Worm (Caenorhabditis elegans) whole organism, L1 larva: ENCODE results near the gene B0554.4.

ENCODE experiments used
- ama-1 ChIP-seq: fragments of 150-350 bp; optimal IDR thresholded peaks from 2 replicates; lab custom pipeline; 2014
- ceh-88 ChIP-seq: fragments of 200-800 bp; sonication (Bioruptor generic); IDR thresholded peaks from 2 replicates; pipeline ENCODE4 v1.3.6; 2022; ENCODE audit warnings: missing genetic modification characterization, missing compliant biosample characterization
- ceh-90 ChIP-seq: sonication (generic microtip); optimal IDR thresholded peaks from 2 replicates; lab custom pipeline; 2016; ENCODE audit warnings: missing genetic modification characterization, missing compliant biosample characterization
- jun-1 ChIP-seq: fragments of 150-350 bp; optimal IDR thresholded peaks from 2 replicates; lab custom pipeline; 2014; ENCODE audit warnings: missing biosample characterization, missing genetic modification reagents, missing genetic modification characterization
- nhr-11 ChIP-seq: fragments of 150-350 bp; optimal IDR thresholded peaks from 2 replicates; lab custom pipeline; 2014; ENCODE audit warnings: missing biosample characterization, missing genetic modification characterization
- nhr-237 ChIP-seq: fragments of 150-350 bp; optimal IDR thresholded peaks from 2 replicates; lab custom pipeline; 2014; ENCODE audit warnings: missing biosample characterization, missing genetic modification characterization
- nhr-90 ChIP-seq: sonication (generic microtip); optimal IDR thresholded peaks from 2 replicates; lab custom pipeline; 2016; ENCODE audit warnings: mild to moderate bottlenecking, missing genetic modification characterization, missing compliant biosample characterization; ENCODE audit not compliant: poor library complexity
- tbx-2 ChIP-seq: sonication (generic microtip); optimal IDR thresholded peaks from 2 replicates; lab custom pipeline; 2016; ENCODE audit warnings: missing genetic modification characterization, missing compliant biosample characterization
- xbp-1 ChIP-seq: sonication (generic microtip); optimal IDR thresholded peaks from 2 replicates; lab custom pipeline; 2016; ENCODE audit warnings: missing genetic modification characterization, missing compliant biosample characterization
- zag-1 ChIP-seq: fragments of 150-350 bp; optimal IDR thresholded peaks from 2 replicates; lab custom pipeline; 2014; ENCODE audit warnings: missing biosample characterization, missing genetic modification characterization
- ztf-4 ChIP-seq: fragments of 150-350 bp; optimal IDR thresholded peaks from 2 replicates; lab custom pipeline; 2014; ENCODE audit warnings: missing biosample characterization, missing genetic modification characterization

- TF ChIP-seq jun-1 (tag; lab: Kevin White, UChicago) (no peak), nhr-237 (tag; lab: Kevin White, UChicago) (no peak), xbp-1 (tag; lab: Kevin White, UChicago) (no peak), ceh-90 (tag; lab: Kevin White, UChicago) (no peak), nhr-90 (no peak), ama-1 (lab: Kevin White, UChicago) (no peak), ztf-4 (tag; lab: Kevin White, UChicago) (no peak), tbx-2 (no peak), zag-1 (tag; lab: Kevin White, UChicago) (no peak), ceh-88 (no peak), nhr-11 (tag; lab: Kevin White, UChicago) (no peak)
Observed at ce11 chrV:388397-388796, 40.5 kb upstream of the B0554.4 start, which contains the start of gene ZK6.6.
